Fruit fly (Drosophila melanogaster): Measurements from ENCODE around the gene Teh2.

DNA sequence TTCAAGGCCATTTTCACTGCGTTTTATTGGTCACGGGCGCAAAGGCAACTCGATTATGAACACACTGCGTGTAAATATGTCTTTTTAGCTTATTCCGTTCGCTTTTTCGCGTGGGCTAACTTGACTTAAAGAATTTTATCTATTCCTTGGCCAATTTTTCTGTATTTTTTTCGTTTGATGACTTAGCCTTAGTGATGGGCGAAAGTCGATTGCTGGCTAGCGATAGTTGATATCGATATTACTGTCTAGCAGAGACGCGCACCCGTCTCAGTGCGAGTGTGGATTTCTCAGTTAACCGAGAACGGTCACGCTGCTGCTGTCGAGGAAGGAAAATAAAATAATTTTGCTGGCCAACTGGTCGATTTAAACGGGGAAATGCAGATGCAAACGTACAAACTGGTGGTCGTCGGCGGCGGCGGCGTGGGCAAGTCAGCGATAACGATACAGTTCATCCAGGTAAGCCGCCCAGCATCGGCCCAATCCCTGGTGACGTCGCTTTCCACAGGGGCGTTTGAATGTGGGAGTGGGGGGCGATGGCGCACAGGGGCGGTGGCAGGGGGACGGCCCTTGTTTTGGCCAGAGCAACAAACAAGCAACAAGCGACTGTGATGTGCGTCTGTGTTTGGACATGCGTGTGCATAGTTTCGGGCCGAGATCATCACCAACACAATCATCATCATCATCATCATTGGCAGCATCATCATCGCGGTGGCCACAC lies 48.9 kb downstream of the Teh2 start, which contains the start of the genes Rop and Ras64B:
- TF ChIP-seq Dll (optimal IDR thresholded peaks at IDR 0.05): no peak
- TF ChIP-seq pan (optimal IDR thresholded peaks at IDR 0.05): no peak
- no peak for TF ChIP-seq psq (optimal IDR thresholded peaks at IDR 0.05)
